Worm (Caenorhabditis elegans): Measurements from ENCODE around the gene dmd-7.

Gene dmd-7

DNA sequence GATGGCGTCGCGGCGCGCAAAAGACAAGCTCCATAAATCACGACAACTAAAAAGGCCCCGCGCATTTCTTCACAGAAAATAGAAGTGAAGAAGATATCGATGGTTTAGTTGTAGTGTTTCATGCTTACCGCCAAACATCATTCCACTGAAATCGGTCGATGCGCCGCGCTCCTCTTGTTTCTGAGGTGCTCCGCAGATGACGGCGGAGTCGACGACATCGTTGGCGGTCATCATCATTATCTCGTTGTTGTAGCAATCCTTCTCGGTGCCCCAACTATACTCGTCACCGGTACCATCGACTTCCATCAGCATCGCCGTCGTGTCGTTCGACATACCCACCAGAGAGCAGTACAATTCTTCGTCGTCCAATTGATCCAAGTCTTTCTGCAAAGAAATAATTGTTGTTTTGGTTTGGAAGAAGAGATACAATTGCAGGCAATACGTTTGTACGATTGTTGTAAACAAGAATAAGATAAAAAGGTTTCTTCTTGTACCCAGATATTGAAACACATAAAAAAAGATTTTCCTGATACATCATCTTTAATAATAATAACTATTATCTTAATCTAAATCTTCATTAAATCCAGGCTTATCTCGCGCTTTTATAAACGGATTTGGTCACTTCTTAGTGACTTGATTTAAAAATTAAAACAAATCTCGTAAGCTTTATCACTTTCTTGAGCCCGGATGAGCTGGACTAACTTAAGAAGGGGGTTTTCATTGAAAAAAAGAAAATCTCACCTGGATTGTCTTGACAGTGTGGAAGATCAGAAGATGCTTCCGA lies 20.8 kb upstream of the dmd-7 start:
- TF ChIP-seq hlh-11 (tag; optimal IDR thresholded peaks at IDR 0.05), result peak; percentile 5
- no peak for TF ChIP-seq ceh-62 (tag; optimal IDR thresholded peaks at IDR 0.05)
- no peak for TF ChIP-seq unc-39 (tag; optimal IDR thresholded peaks at IDR 0.05)
- TF ChIP-seq F44E2.7 (GFP tag; IDR thresholded peaks at IDR 0.05), result no peak
- TF ChIP-seq ceh-44 (GFP tag; IDR thresholded peaks at IDR 0.05), result no peak
- peak; percentile 28; the same call in 1 of the 2 replicates for TF ChIP-seq ctbp-1 (GFP tag; IDR thresholded peaks at IDR 0.05)
- TF ChIP-seq snpc-1.2 (GFP tag; IDR thresholded peaks at IDR 0.05), result peak; percentile 33; the same call in 1 of the 2 replicates
- TF ChIP-seq nhr-76 (tag; optimal IDR thresholded peaks at IDR 0.05), result no peak
- no peak for TF ChIP-seq spr-3 (GFP tag; optimal IDR thresholded peaks at IDR 0.05)
- no peak for TF ChIP-seq zip-11 (GFP tag; IDR thresholded peaks at IDR 0.05)
- TF ChIP-seq R02D3.7 (tag; optimal IDR thresholded peaks at IDR 0.05), result no peak
- TF ChIP-seq lim-7 (GFP tag; IDR thresholded peaks at IDR 0.05), result no peak
- TF ChIP-seq nhr-237 (tag; optimal IDR thresholded peaks at IDR 0.05), result no peak
- TF ChIP-seq T20F7.1 (GFP tag; optimal IDR thresholded peaks at IDR 0.05), result peak; percentile 15
- TF ChIP-seq duxl-1 (tag; optimal IDR thresholded peaks at IDR 0.05; ENCODE audit: poor library complexity), result no peak
- TF ChIP-seq nhr-11 (tag; optimal IDR thresholded peaks at IDR 0.05), result no peak
- TF ChIP-seq egl-43 (GFP tag; IDR thresholded peaks at IDR 0.05), result peak; percentile 70; the same call in 1 of the 2 replicates
- TF ChIP-seq cey-2 (tag; optimal IDR thresholded peaks at IDR 0.05; ENCODE audit: borderline replicate concordance, insufficient read depth), result no peak
- TF ChIP-seq set-16 (GFP tag; IDR thresholded peaks at IDR 0.05), result peak; percentile 39; the same call in 1 of the 2 replicates
- no peak for TF ChIP-seq arid-1 (GFP tag; conservative IDR thresholded peaks at IDR 0.05)
- peak; percentile 21; the same call in 1 of the 2 replicates for TF ChIP-seq zfp-3 (GFP tag; conservative IDR thresholded peaks at IDR 0.05)
- TF ChIP-seq hlh-30 (tag; optimal IDR thresholded peaks at IDR 0.05; ENCODE audit: insufficient read depth), result peak; percentile 17
- no peak for TF ChIP-seq aha-1 (tag)
- TF ChIP-seq spr-1 (tag; optimal IDR thresholded peaks at IDR 0.05), result no peak
- TF ChIP-seq madf-9 (GFP tag; conservative IDR thresholded peaks at IDR 0.05), result peak; percentile 55; the same call in 1 of the 2 replicates
- peak; percentile 52; the same call in 1 of the 2 replicates for TF ChIP-seq php-3 (GFP tag; IDR thresholded peaks at IDR 0.05)
- TF ChIP-seq lin-29 (GFP tag; IDR thresholded peaks at IDR 0.05), result no peak
- no peak for TF ChIP-seq nhr-48 (tag; optimal IDR thresholded peaks at IDR 0.05)
- TF ChIP-seq daf-16 (GFP tag; optimal IDR thresholded peaks at IDR 0.05), result peak in 1 of 2 experiments; percentile 8
- peak; percentile 24 for TF ChIP-seq daf-16 (tag; optimal IDR thresholded peaks at IDR 0.05)
- TF ChIP-seq T26A8.4 (GFP tag; IDR thresholded peaks at IDR 0.05), result peak; percentile 45
- no peak for TF ChIP-seq attf-4 (tag; optimal IDR thresholded peaks at IDR 0.05)
- peak in 1 of 2 experiments; percentile 51 for TF ChIP-seq lsy-2 (tag; optimal IDR thresholded peaks at IDR 0.05)
- TF ChIP-seq Y48G9A.11 (GFP tag; IDR thresholded peaks at IDR 0.05), result no peak
- TF ChIP-seq mep-1 (tag; optimal IDR thresholded peaks at IDR 0.05), result peak; percentile 5
- no peak for TF ChIP-seq F26F4.8 (GFP tag; conservative IDR thresholded peaks at IDR 0.05)
- no peak for TF ChIP-seq unc-62 (GFP tag; optimal IDR thresholded peaks at IDR 0.05 in 1 of 2)
- TF ChIP-seq unc-62 (tag; optimal IDR thresholded peaks at IDR 0.05), result no peak
- no peak for TF ChIP-seq mdt-29 (GFP tag; IDR thresholded peaks at IDR 0.05)

DNA sequence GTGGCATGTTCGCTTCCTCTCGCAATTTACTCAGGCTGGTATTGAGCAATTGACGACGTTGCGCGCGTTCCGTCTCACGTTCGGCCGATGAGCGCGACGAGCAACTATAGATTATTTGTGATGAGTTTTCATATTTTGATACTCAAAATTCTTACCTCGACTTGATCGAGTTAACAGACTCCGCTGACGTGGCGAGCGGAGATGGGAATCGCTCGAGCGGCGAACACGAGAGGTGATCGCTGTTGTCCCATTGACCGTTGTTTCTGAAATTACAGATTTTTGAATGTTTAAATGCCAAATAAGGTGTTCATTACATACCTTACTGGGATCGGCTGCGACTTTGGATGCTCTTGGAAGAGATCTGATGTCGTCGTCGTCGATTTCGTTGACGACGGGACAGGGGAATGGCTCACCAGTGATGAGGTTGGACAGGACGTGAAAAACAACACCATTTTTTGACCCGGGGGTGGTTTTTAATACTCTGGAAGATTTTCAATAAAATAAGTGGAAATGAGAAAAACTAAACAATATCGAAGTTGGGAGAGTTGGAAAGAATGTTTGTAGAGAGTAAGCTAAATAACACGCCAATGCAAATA lies 20.1 kb upstream of the dmd-7 start, which contains the start of gene W06H8.6:
W06H8.6 (minus strand) TSS at position 481 of the 596 bp plus-strand sequence.
- TF ChIP-seq attf-4 (tag; optimal IDR thresholded peaks at IDR 0.05), result no peak
- TF ChIP-seq ceh-44 (GFP tag; IDR thresholded peaks at IDR 0.05), result no peak
- TF ChIP-seq ceh-62 (tag; optimal IDR thresholded peaks at IDR 0.05), result no peak
- peak in 1 of 2 experiments; percentile 83 for TF ChIP-seq unc-62 (GFP tag; optimal IDR thresholded peaks at IDR 0.05 in 1 of 2)
- no peak for TF ChIP-seq unc-62 (tag; optimal IDR thresholded peaks at IDR 0.05)
- peak; percentile 61 for TF ChIP-seq madf-9 (GFP tag; conservative IDR thresholded peaks at IDR 0.05)
- no peak for TF ChIP-seq daf-12 (tag; optimal IDR thresholded peaks at IDR 0.05)
- TF ChIP-seq zfp-3 (GFP tag; conservative IDR thresholded peaks at IDR 0.05), result 0 out of 2 replicates have a peak, but pooled peaks have one; percentile 7
- TF ChIP-seq gei-8 (GFP tag; optimal IDR thresholded peaks at IDR 0.05), result peak; percentile 54
- peak; percentile 14 for TF ChIP-seq nhr-48 (tag; optimal IDR thresholded peaks at IDR 0.05)
- no peak for TF ChIP-seq R02D3.7 (tag; optimal IDR thresholded peaks at IDR 0.05)
- peak; percentile 7 for TF ChIP-seq nhr-11 (tag; optimal IDR thresholded peaks at IDR 0.05)
- no peak for TF ChIP-seq rbr-2 (tag; optimal IDR thresholded peaks at IDR 0.05)
- TF ChIP-seq daf-8 (GFP tag; IDR thresholded peaks at IDR 0.05), result no peak
- peak; percentile 3 for TF ChIP-seq nhr-6 (tag; optimal IDR thresholded peaks at IDR 0.05)
- no peak for TF ChIP-seq hmg-1.1 (GFP tag; IDR thresholded peaks at IDR 0.05)
- TF ChIP-seq D1046.2 (GFP tag; IDR thresholded peaks at IDR 0.05), result no peak
- 0 out of 2 replicates have a peak, but pooled peaks have one; percentile 46 for TF ChIP-seq egl-43 (GFP tag; IDR thresholded peaks at IDR 0.05)
- TF ChIP-seq fkh-10 (GFP tag; optimal IDR thresholded peaks at IDR 0.05), result no peak
- peak; percentile 22; the same call in 1 of the 2 replicates for TF ChIP-seq set-16 (GFP tag; IDR thresholded peaks at IDR 0.05)
- TF ChIP-seq arid-1 (GFP tag; conservative IDR thresholded peaks at IDR 0.05), result 0 out of 2 replicates have a peak, but pooled peaks have one; percentile 29
- peak; percentile 47; the same call in 1 of the 2 replicates for TF ChIP-seq mdt-29 (GFP tag; IDR thresholded peaks at IDR 0.05)
